Worm (Caenorhabditis elegans) whole organism, L3 larva: ENCODE results near the gene Y67D8B.1.

Experiments used
- ZK546.5 ChIP-seq: sonication (generic microtip); optimal IDR thresholded peaks from 2 replicates; lab custom pipeline; 2017; ENCODE audit warnings: missing biosample characterization, missing genetic modification characterization
- ama-1 ChIP-seq: fragments of 150-350 bp; optimal IDR thresholded peaks from 2 replicates; lab custom pipeline; 2018
- eor-1 ChIP-seq, 2 experiments: fragments of 150-350 bp; optimal IDR thresholded peaks; 2 replicates each; lab custom pipeline; 2014 to 2018; ENCODE audit warnings: missing biosample characterization in 2 of 2, missing genetic modification characterization in 2 of 2
- fkh-10 ChIP-seq: sonication (generic microtip); optimal IDR thresholded peaks from 2 replicates; lab custom pipeline; 2017; ENCODE audit warnings: missing biosample characterization, missing genetic modification reagents, missing genetic modification characterization
- jun-1 ChIP-seq: fragments of 150-350 bp; optimal IDR thresholded peaks from 2 replicates; lab custom pipeline; 2014; ENCODE audit warnings: missing biosample characterization, missing genetic modification reagents, missing genetic modification characterization
- lin-15B ChIP-seq: fragments of 150-350 bp; optimal IDR thresholded peaks from 2 replicates; lab custom pipeline; 2014; ENCODE audit warnings: missing biosample characterization, missing genetic modification characterization
- lin-39 ChIP-seq: fragments of 150-350 bp; optimal IDR thresholded peaks from 2 replicates; lab custom pipeline; 2018; ENCODE audit warnings: missing biosample characterization, missing genetic modification reagents, missing genetic modification characterization
- lsy-12 ChIP-seq: sonication (generic microtip); optimal IDR thresholded peaks from 2 replicates; lab custom pipeline; 2016; ENCODE audit warnings: mild to moderate bottlenecking, missing genetic modification characterization, missing compliant biosample characterization
- mml-1 ChIP-seq: fragments of 150-350 bp; sonication (generic microtip); optimal IDR thresholded peaks from 3 replicates; lab custom pipeline; 2014; ENCODE audit warnings: missing biosample characterization, missing genetic modification characterization
- nfya-1 ChIP-seq: sonication (generic microtip); optimal IDR thresholded peaks from 2 replicates; lab custom pipeline; 2017; ENCODE audit warnings: missing genetic modification characterization, mild to moderate bottlenecking, missing compliant biosample characterization, antibody characterized with exemption, moderate library complexity; ENCODE audit not compliant: insufficient read depth
- nhr-11 ChIP-seq: fragments of 150-350 bp; optimal IDR thresholded peaks from 2 replicates; lab custom pipeline; 2014; ENCODE audit warnings: missing biosample characterization, missing genetic modification characterization
- nhr-12 ChIP-seq: fragments of 150-350 bp; optimal IDR thresholded peaks from 2 replicates; lab custom pipeline; 2014; ENCODE audit warnings: missing biosample characterization, missing genetic modification characterization
- nhr-23 ChIP-seq: fragments of 150-350 bp; optimal IDR thresholded peaks from 2 replicates; lab custom pipeline; 2014; ENCODE audit warnings: missing biosample characterization, missing genetic modification reagents, missing genetic modification characterization
- nhr-67 ChIP-seq: fragments of 150-350 bp; optimal IDR thresholded peaks from 2 replicates; lab custom pipeline; 2014; ENCODE audit warnings: missing biosample characterization, missing genetic modification characterization
- nhr-77 ChIP-seq: fragments of 150-350 bp; optimal IDR thresholded peaks from 2 replicates; lab custom pipeline; 2014; ENCODE audit warnings: missing biosample characterization, missing genetic modification characterization
- pha-4 ChIP-seq: fragments of 150-350 bp; optimal IDR thresholded peaks from 2 replicates; lab custom pipeline; 2014; ENCODE audit warnings: missing biosample characterization, missing genetic modification reagents, missing genetic modification characterization
- pqm-1 ChIP-seq: fragments of 150-350 bp; optimal IDR thresholded peaks from 2 replicates; lab custom pipeline; 2017; ENCODE audit warnings: missing biosample characterization, missing genetic modification characterization, inconsistent platforms
- sea-2 ChIP-seq: fragments of 150-350 bp; sonication (generic microtip); optimal IDR thresholded peaks from 4 replicates; lab custom pipeline; 2014; ENCODE audit warnings: missing biosample characterization, missing genetic modification reagents, missing genetic modification characterization
- unc-62 ChIP-seq: fragments of 150-350 bp; sonication (generic microtip); optimal IDR thresholded peaks from 4 replicates; lab custom pipeline; 2014; ENCODE audit warnings: missing biosample characterization, missing genetic modification reagents, missing genetic modification characterization
- zag-1 ChIP-seq: fragments of 150-350 bp; optimal IDR thresholded peaks from 2 replicates; lab custom pipeline; 2014; ENCODE audit warnings: missing biosample characterization, missing genetic modification characterization

The Y67D8B.1 gene

ce11 chrIV:3131871-3132586, 40.4 kb downstream of the Y67D8B.1 start:
- peak; percentile 45 for TF ChIP-seq lin-39 (tag; lab: Kevin White, UChicago)
- no peak for TF ChIP-seq fkh-10 (GFP tag; lab: Kevin White, UChicago)

ce11 chrIV:3127994-3128393, 44.4 kb downstream of the Y67D8B.1 start:
- TF ChIP-seq nfya-1 (tag; lab: Kevin White, UChicago) (peak; percentile 18), unc-62 (no peak)

- TF ChIP-seq nhr-12 (tag; lab: Kevin White, UChicago) (no peak), sea-2 (GFP tag; lab: Kevin White, UChicago) (no peak), unc-62 (no peak), ZK546.5 (tag; lab: Kevin White, UChicago) (no peak), nhr-11 (tag; lab: Kevin White, UChicago) (no peak), nhr-23 (tag; lab: Kevin White, UChicago) (no peak), ama-1 (lab: Kevin White, UChicago) (no peak), pqm-1 (tag; lab: Kevin White, UChicago) (no peak), pha-4 (tag; lab: Kevin White, UChicago) (no peak), lin-39 (tag; lab: Kevin White, UChicago) (no peak), eor-1 (tag; optimal IDR thresholded peaks at IDR 0.05; lab: Kevin White, UChicago) (no peak), lin-15B (tag; lab: Kevin White, UChicago) (no peak), nhr-67 (tag; lab: Kevin White, UChicago) (no peak), mml-1 (no peak), lsy-12 (tag; lab: Kevin White, UChicago) (no peak), zag-1 (tag; lab: Kevin White, UChicago) (no peak), nhr-77 (tag; lab: Kevin White, UChicago) (no peak), jun-1 (tag; lab: Kevin White, UChicago) (no peak)
- TF ChIP-seq, all 47 proteins: peak for 0
These were observed 51.4 kb downstream of the Y67D8B.1 start for ce11 chrIV:3121060-3121459.
